Worm (Caenorhabditis elegans): ENCODE measurements around the gene lec-2.
A peak's percentile ranks its signal among the peaks of the same experiment; 100 is the strongest.

Gene lec-2

ce11 chrII:10012490-10012889 lies 3.5 kb downstream of the lec-2 start:
- TF ChIP-seq snpc-1.3 (tag; optimal IDR thresholded peaks at IDR 0.05; ENCODE audit: insufficient read depth) (no peak), ztf-6 (GFP tag; IDR thresholded peaks at IDR 0.05) (no peak), ekl-4 (GFP tag; IDR thresholded peaks at IDR 0.05) (no peak), Y56A3A.18 (GFP tag; IDR thresholded peaks at IDR 0.05) (0 out of 2 replicates have a peak, but pooled peaks have one; percentile 16), attf-3 (GFP tag; conservative IDR thresholded peaks at IDR 0.05) (no peak), cebp-1 (GFP tag; IDR thresholded peaks at IDR 0.05) (no peak), cebp-1 (tag; optimal IDR thresholded peaks at IDR 0.05) (peak; percentile 5), akir-1 (GFP tag; optimal IDR thresholded peaks at IDR 0.05) (no peak)

- TF ChIP-seq unc-130 (GFP tag; optimal IDR thresholded peaks at IDR 0.05): no peak
- TF ChIP-seq lsy-27 (tag; optimal IDR thresholded peaks at IDR 0.05; ENCODE audit: borderline replicate concordance, insufficient read depth): no peak
- no peak for TF ChIP-seq madf-3 (GFP tag; IDR thresholded peaks at IDR 0.05)
- no peak for TF ChIP-seq bed-1 (GFP tag; IDR thresholded peaks at IDR 0.05)
These were observed 4.2 kb downstream of the lec-2 start for ce11 chrII:10011733-10012132.

ce11 chrII:10010914-10011313 lies 5.1 kb downstream of the lec-2 start:
- TF ChIP-seq ztf-26 (tag; optimal IDR thresholded peaks at IDR 0.05) (no peak), F39B2.1 (GFP tag; IDR thresholded peaks at IDR 0.05) (no peak), D2030.7 (GFP tag; IDR thresholded peaks at IDR 0.05) (no peak), F23B12.7 (tag; optimal IDR thresholded peaks at IDR 0.05; ENCODE audit: insufficient read depth) (no peak), Y79H2A.3 (GFP tag; conservative IDR thresholded peaks at IDR 0.05) (no peak), F57C9.4 (tag; optimal IDR thresholded peaks at IDR 0.05) (no peak), lsl-1 (GFP tag; optimal IDR thresholded peaks at IDR 0.05) (no peak), F52B5.7 (tag; optimal IDR thresholded peaks at IDR 0.05) (no peak), lin-26 (GFP tag; IDR thresholded peaks at IDR 0.05) (no peak), F49E8.2 (tag; optimal IDR thresholded peaks at IDR 0.05; ENCODE audit: insufficient read depth) (no peak), ccch-3 (GFP tag; optimal IDR thresholded peaks at IDR 0.05) (no peak), T26A5.8 (tag; optimal IDR thresholded peaks at IDR 0.05) (no peak), nhr-27 (tag; optimal IDR thresholded peaks at IDR 0.05) (no peak), attf-6 (GFP tag; IDR thresholded peaks at IDR 0.05) (no peak), B0035.1 (tag; optimal IDR thresholded peaks at IDR 0.05) (no peak), efl-1 (GFP tag; optimal IDR thresholded peaks at IDR 0.05) (no peak), fkh-3 (tag; optimal IDR thresholded peaks at IDR 0.05) (no peak), atf-7 (tag; optimal IDR thresholded peaks at IDR 0.05) (no peak), chd-7 (tag; optimal IDR thresholded peaks at IDR 0.05) (no peak)

- TF ChIP-seq egl-44 (GFP tag; IDR thresholded peaks at IDR 0.05) (no peak), lin-26 (GFP tag; IDR thresholded peaks at IDR 0.05) (no peak), aptf-2 (GFP tag; conservative IDR thresholded peaks at IDR 0.05) (no peak), bed-1 (GFP tag; IDR thresholded peaks at IDR 0.05) (no peak), ceh-40 (GFP tag; IDR thresholded peaks at IDR 0.05) (no peak), attf-3 (GFP tag; conservative IDR thresholded peaks at IDR 0.05) (no peak), sdz-38 (tag; optimal IDR thresholded peaks at IDR 0.05) (no peak), ceh-100 (GFP tag; IDR thresholded peaks at IDR 0.05) (no peak)
These were observed 7.4 kb downstream of the lec-2 start for ce11 chrII:10008552-10008951.

Data from whole organism, young adult.